Worm (Caenorhabditis elegans): ENCODE measurements around the gene F37C12.10.

DNA sequence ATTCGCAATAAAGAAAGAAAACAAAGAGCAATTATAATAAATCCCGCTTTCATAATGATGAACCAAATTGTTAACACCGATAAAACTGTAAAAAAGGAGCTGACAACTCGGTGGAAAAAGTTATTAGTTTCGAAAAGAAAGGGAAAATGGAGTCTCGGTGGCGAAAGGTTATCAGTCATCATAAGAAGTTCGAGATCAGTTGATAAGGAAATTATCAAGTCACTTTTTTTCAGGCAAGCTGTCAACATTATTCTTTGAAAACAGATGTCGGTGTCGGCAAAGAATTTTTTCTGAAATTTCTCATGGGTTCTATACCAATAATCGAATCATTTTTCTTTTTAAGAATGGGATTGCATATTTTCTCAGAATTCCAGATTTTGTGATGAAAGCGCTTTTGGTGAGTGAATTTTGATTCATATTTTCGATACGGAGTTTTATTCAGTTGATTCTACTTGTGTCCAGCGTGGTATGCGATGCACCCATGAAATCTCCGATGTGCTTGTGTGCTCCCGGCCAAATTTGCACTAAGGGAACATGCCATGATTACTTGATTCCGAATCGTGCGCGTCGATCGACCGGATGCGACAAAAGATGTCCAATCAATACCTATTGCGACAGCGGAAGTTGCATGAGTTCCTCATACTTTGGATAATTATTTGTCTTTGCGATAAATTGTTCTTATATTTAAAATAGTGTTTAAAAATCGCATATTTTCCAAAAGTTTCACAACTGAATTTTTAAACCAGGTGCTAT is at the start of gene F37C12.10, which contains the start of gene F37C12.21:
- TF ChIP-seq hlh-30 (tag; optimal IDR thresholded peaks at IDR 0.05; ENCODE audit: insufficient read depth), result no peak
- no peak for TF ChIP-seq ama-1 (optimal IDR thresholded peaks at IDR 0.05)
- TF ChIP-seq madf-2 (tag; optimal IDR thresholded peaks at IDR 0.05), result no peak
- TF ChIP-seq sox-4 (tag; optimal IDR thresholded peaks at IDR 0.05), result no peak
- TF ChIP-seq ceh-30 (tag; optimal IDR thresholded peaks at IDR 0.05), result no peak
- TF ChIP-seq ceh-48 (tag; optimal IDR thresholded peaks at IDR 0.05), result no peak

All from whole organism, late embryonic.